Worm (Caenorhabditis elegans) whole organism, L4/young adult: Measurements from ENCODE around the gene B0281.6.

Experiments
- W03F9.2 ChIP-seq: fragments of 150-350 bp; optimal IDR thresholded peaks from 2 replicates; lab custom pipeline; 2014; ENCODE audit warnings: missing biosample characterization, missing genetic modification characterization
- dao-5 ChIP-seq: sonication (generic microtip); optimal IDR thresholded peaks from 2 replicates; lab custom pipeline; 2016; ENCODE audit warnings: missing genotype, missing genetic modification characterization, moderate library complexity, missing compliant biosample characterization
- him-1 ChIP-seq: sonication (generic microtip); optimal IDR thresholded peaks from 2 replicates; lab custom pipeline; 2016; ENCODE audit warnings: missing genotype, missing genetic modification reagents, missing genetic modification characterization, missing compliant biosample characterization

B0281.6 gene

ce11 chrII:2302330-2302729 is at the start of gene B0281.6:
Gene B0281.6 (minus strand): TSS chrII:2302430.
- TF ChIP-seq W03F9.2 (tag; lab: Kevin White, UChicago) (no peak), him-1 (tag; lab: Kevin White, UChicago) (no peak), dao-5 (no peak)

ce11 chrII:2346672-2347071 is 44.4 kb upstream of the B0281.6 start, which contains the start of gene F43C11.4:
Gene F43C11.4 (plus strand): TSS chrII:2346972.
- TF ChIP-seq dao-5 (no peak), W03F9.2 (tag; lab: Kevin White, UChicago) (no peak), him-1 (tag; lab: Kevin White, UChicago) (no peak)

- TF ChIP-seq him-1 (tag; lab: Kevin White, UChicago), result no peak
- no peak for TF ChIP-seq W03F9.2 (tag; lab: Kevin White, UChicago)
- no peak for TF ChIP-seq dao-5
Observed at ce11 chrII:2342004-2342479, 39.8 kb upstream of the B0281.6 start, which contains the start of gene F43C11.6. Gene F43C11.6 (plus strand): TSS chrII:2342429.

ce11 chrII:2341515-2341914 is 39.3 kb upstream of the B0281.6 start, which contains the start of gene enri-1:
Gene enri-1 (minus strand): TSS chrII:2341615.
- TF ChIP-seq dao-5 (no peak), him-1 (tag; lab: Kevin White, UChicago) (no peak), W03F9.2 (tag; lab: Kevin White, UChicago) (no peak)

- no peak for TF ChIP-seq dao-5
- TF ChIP-seq him-1 (tag; lab: Kevin White, UChicago), result no peak
- no peak for TF ChIP-seq W03F9.2 (tag; lab: Kevin White, UChicago)
Observed at ce11 chrII:2340974-2341373, 38.7 kb upstream of the B0281.6 start.

ce11 chrII:2336177-2336576 is 33.9 kb upstream of the B0281.6 start:
- TF ChIP-seq W03F9.2 (tag; lab: Kevin White, UChicago) (no peak), him-1 (tag; lab: Kevin White, UChicago) (no peak)

ce11 chrII:2335572-2335971 is 33.3 kb upstream of the B0281.6 start, which contains the start of gene F43C11.7:
Gene F43C11.7 (plus strand): TSS chrII:2335897.
- no peak for TF ChIP-seq dao-5
- no peak for TF ChIP-seq him-1 (tag; lab: Kevin White, UChicago)
- TF ChIP-seq W03F9.2 (tag; lab: Kevin White, UChicago), result no peak

- TF ChIP-seq him-1 (tag; lab: Kevin White, UChicago), result no peak
- no peak for TF ChIP-seq W03F9.2 (tag; lab: Kevin White, UChicago)
- TF ChIP-seq dao-5, result no peak
Observed at ce11 chrII:2332220-2332619, 30.0 kb upstream of the B0281.6 start, which contains the start of gene F43C11.8. Gene F43C11.8 (plus strand): TSS chrII:2332520.

- TF ChIP-seq dao-5 (no peak), him-1 (tag; lab: Kevin White, UChicago) (no peak), W03F9.2 (tag; lab: Kevin White, UChicago) (no peak)
Observed at ce11 chrII:2330462-2330861, 28.2 kb upstream of the B0281.6 start.

ce11 chrII:2328963-2329442 is 26.8 kb upstream of the B0281.6 start, which contains the start of the genes ZK1240.8 and ZK1240.1:
Gene ZK1240.8 (minus strand): TSS chrII:2329063.
Gene ZK1240.1 (plus strand): TSS chrII:2329392.
- TF ChIP-seq him-1 (tag; lab: Kevin White, UChicago), result no peak
- TF ChIP-seq dao-5, result no peak
- TF ChIP-seq W03F9.2 (tag; lab: Kevin White, UChicago), result no peak

ce11 chrII:2324956-2325355 is 22.7 kb upstream of the B0281.6 start, which contains the start of gene ZK1240.11:
Gene ZK1240.11 (plus strand): TSS chrII:2325256.
- TF ChIP-seq W03F9.2 (tag; lab: Kevin White, UChicago) (no peak), him-1 (tag; lab: Kevin White, UChicago) (no peak)

ce11 chrII:2322857-2323518 is 20.8 kb upstream of the B0281.6 start, which contains the start of the genes ZK1240.6 and ZK1240.2:
Gene ZK1240.6 (minus strand): TSS chrII:2322907.
Gene ZK1240.2 (plus strand): TSS chrII:2323376.
- TF ChIP-seq dao-5 (no peak), him-1 (tag; lab: Kevin White, UChicago) (no peak), W03F9.2 (tag; lab: Kevin White, UChicago) (no peak)

- TF ChIP-seq W03F9.2 (tag; lab: Kevin White, UChicago) (no peak), dao-5 (no peak), him-1 (tag; lab: Kevin White, UChicago) (no peak)
Observed at ce11 chrII:2320097-2320496, 17.9 kb upstream of the B0281.6 start, which contains the start of gene ZK1240.3. Gene ZK1240.3 (plus strand): TSS chrII:2320334.

- TF ChIP-seq him-1 (tag; lab: Kevin White, UChicago) (no peak), dao-5 (no peak), W03F9.2 (tag; lab: Kevin White, UChicago) (no peak)
Observed at ce11 chrII:2317883-2318357, 15.7 kb upstream of the B0281.6 start, which contains the start of the genes ZK1240.5 and ZK1240.9. Gene ZK1240.5 (minus strand): TSS chrII:2317933. Gene ZK1240.9 (plus strand): TSS chrII:2318189.
